Worm (Caenorhabditis elegans) whole organism, midembryonic: Measurements from ENCODE around the gene tag-250.

ENCODE experiments used
- T22C8.4 ChIP-seq: fragments of 200-800 bp; sonication (Bioruptor generic); IDR thresholded peaks from 2 replicates; pipeline ENCODE4 v1.3.6; 2022; ENCODE audit warnings: missing genetic modification characterization, missing compliant biosample characterization
- cog-1 ChIP-seq: sonication (generic microtip); optimal IDR thresholded peaks from 2 replicates; lab custom pipeline; 2016; ENCODE audit warnings: missing genetic modification characterization, missing compliant biosample characterization
- flt-1 ChIP-seq: fragments of 200-800 bp; sonication (Bioruptor generic); IDR thresholded peaks from 2 replicates; pipeline ENCODE4 v1.3.6; 2022; ENCODE audit warnings: missing genetic modification characterization, missing compliant biosample characterization
- klf-2 ChIP-seq: fragments of 200-800 bp; sonication (Bioruptor generic); conservative IDR thresholded peaks from 2 replicates; pipeline ENCODE4 v1.3.6; 2022; ENCODE audit warnings: missing genetic modification reagents, missing genetic modification characterization, missing compliant biosample characterization
- med-1 ChIP-seq: sonication (generic microtip); optimal IDR thresholded peaks from 2 replicates; lab custom pipeline; 2017; ENCODE audit warnings: missing genetic modification characterization, mild to moderate bottlenecking, missing compliant biosample characterization, antibody characterized with exemption, missing genetic modification reagents; ENCODE audit not compliant: insufficient read depth
- ref-1 ChIP-seq: fragments of 200-800 bp; sonication (Bioruptor generic); conservative IDR thresholded peaks from 2 replicates; pipeline ENCODE4 v1.3.6; 2022; ENCODE audit warnings: missing genetic modification reagents, missing genetic modification characterization, missing compliant biosample characterization
- tab-1 ChIP-seq: fragments of 200-800 bp; sonication (Bioruptor generic); IDR thresholded peaks from 2 replicates; pipeline ENCODE4 v1.3.6; 2022; ENCODE audit warnings: missing genetic modification characterization, missing compliant biosample characterization
- ztf-23 ChIP-seq: fragments of 200-800 bp; sonication (Bioruptor generic); IDR thresholded peaks from 2 replicates; pipeline ENCODE4 v1.3.6; 2022; ENCODE audit warnings: missing genetic modification reagents, missing genetic modification characterization, missing compliant biosample characterization
- ztf-29 ChIP-seq: fragments of 200-800 bp; sonication (Bioruptor generic); IDR thresholded peaks from 2 replicates; pipeline ENCODE4 v1.3.6; 2022; ENCODE audit warnings: missing genetic modification reagents, missing genetic modification characterization, missing compliant biosample characterization

Gene tag-250

DNA sequence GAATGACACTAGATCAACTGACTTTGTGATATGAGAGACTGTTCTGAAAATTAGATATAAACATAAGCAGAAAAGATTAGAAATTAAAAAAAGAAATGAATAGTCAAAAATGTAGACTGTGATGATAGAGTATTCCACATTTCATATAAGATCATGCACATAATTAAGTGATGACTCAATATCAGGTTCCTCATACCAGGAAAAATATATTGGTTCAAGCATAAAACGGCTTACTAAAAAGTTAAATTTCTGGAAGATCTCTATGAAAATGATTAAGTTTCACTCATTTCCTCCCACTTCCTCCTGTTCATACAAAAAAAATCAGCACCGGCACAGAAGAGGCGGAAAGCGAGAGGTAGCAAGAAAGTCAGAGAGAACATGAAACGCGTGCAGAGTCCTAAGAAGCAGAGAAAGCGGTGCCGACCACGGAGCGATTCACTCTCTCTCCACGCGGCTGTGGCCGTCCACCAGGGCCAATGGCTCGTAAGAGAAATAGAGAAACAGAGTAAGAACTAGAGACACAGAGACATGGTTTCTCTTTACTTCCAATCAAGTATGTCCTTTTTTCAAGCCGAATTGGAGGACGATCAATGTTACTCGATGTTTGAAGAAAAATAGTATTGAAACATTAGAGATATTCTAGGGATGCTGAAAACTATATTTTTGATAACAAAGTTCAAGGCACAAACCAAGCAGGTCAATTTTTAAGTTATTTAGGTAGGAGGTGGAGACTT, 33.0 kb downstream of the tag-250 start, which contains the start of the genes ZK688.5 and fahd-1:
TSS of gene ZK688.5 (minus strand) at position 51 of the 734 bp plus-strand sequence.
TSS of gene fahd-1 (plus strand) at position 684 of the 734 bp plus-strand sequence.
- TF ChIP-seq flt-1 (GFP tag; lab: Robert Waterston, UW) = no peak
- TF ChIP-seq med-1 (GFP tag; lab: Kevin White, UChicago) = no peak
- TF ChIP-seq ztf-29 (GFP tag; lab: Robert Waterston, UW) = no peak
- TF ChIP-seq tab-1 = no peak
- TF ChIP-seq cog-1 (tag; lab: Kevin White, UChicago) = peak; percentile 10
- TF ChIP-seq ztf-23 (GFP tag; lab: Robert Waterston, UW) = 0 out of 2 replicates have a peak, but pooled peaks have one; percentile 51
- no peak for TF ChIP-seq T22C8.4 (GFP tag; lab: Robert Waterston, UW)
- no peak for TF ChIP-seq klf-2 (GFP tag; lab: Robert Waterston, UW)

- TF ChIP-seq cog-1 (tag; lab: Kevin White, UChicago) (no peak), T22C8.4 (GFP tag; lab: Robert Waterston, UW) (no peak), flt-1 (GFP tag; lab: Robert Waterston, UW) (no peak), ref-1 (no peak)
Measured at ce11 chrIII:7889036-7889435, 35.7 kb downstream of the tag-250 start.

ce11 chrIII:7884863-7885262, 39.9 kb downstream of the tag-250 start, which contains the start of gene ZK688.11:
ZK688.11 (minus strand) TSS chrIII:7884963.
- no peak for TF ChIP-seq T22C8.4 (GFP tag; lab: Robert Waterston, UW)
- TF ChIP-seq ref-1 = no peak
- TF ChIP-seq med-1 (GFP tag; lab: Kevin White, UChicago) = no peak
- no peak for TF ChIP-seq klf-2 (GFP tag; lab: Robert Waterston, UW)

DNA sequence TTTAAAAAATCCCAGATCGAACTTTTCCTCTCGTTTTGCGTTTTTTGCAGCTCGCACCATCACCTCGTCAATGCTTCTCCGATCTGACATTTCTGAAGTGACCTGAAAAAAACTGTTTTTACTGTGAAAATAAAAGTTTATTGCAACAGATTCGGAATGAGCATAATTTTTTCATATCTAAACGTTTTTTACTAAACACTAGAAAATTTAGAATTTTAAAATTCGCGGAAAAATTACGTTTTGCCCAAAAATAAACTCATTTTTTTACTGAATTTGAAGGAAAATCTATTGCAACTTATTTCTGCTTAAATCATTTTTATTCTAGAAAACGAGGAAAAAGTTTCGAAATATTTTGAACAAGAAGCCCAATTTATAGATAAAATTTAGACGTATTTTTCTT, 41.8 kb downstream of the tag-250 start, which contains the start of gene ZK688.9:
TSS of gene ZK688.9 (minus strand) at position 101 of the 400 bp plus-strand sequence.
- TF ChIP-seq cog-1 (tag; lab: Kevin White, UChicago) (no peak), T22C8.4 (GFP tag; lab: Robert Waterston, UW) (no peak), ztf-29 (GFP tag; lab: Robert Waterston, UW) (no peak), flt-1 (GFP tag; lab: Robert Waterston, UW) (no peak), ztf-23 (GFP tag; lab: Robert Waterston, UW) (no peak), ref-1 (no peak), med-1 (GFP tag; lab: Kevin White, UChicago) (no peak), klf-2 (GFP tag; lab: Robert Waterston, UW) (no peak), tab-1 (no peak)

ce11 chrIII:7880132-7880715, 44.5 kb downstream of the tag-250 start:
- TF ChIP-seq ztf-29 (GFP tag; lab: Robert Waterston, UW) = no peak
- no peak for TF ChIP-seq klf-2 (GFP tag; lab: Robert Waterston, UW)

DNA sequence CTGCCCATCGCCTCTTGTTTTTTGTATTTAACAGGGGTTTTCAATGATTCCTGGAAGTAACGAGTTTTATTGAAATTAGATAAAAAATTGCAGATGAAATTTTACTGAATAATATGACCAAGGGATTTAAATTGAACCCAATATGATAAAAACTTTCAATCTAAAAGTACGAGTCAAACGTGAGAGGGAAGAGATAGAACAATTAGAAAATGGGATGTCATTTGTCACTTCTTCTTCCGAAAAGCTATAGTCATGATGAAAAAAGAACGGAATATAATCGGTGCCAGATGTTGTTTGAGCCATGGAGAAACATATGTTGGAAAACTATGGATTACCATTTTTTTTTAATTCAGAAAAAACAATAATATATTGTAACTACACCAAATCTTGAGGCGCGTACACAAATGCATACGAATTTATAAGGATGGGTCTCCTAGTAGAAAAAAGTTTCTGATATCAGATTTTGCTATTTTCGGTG, 45.8 kb downstream of the tag-250 start, which contains the start of gene sup-18:
TSS of gene sup-18 (minus strand) at position 51 of the 478 bp plus-strand sequence.
- no peak for TF ChIP-seq med-1 (GFP tag; lab: Kevin White, UChicago)
- no peak for TF ChIP-seq T22C8.4 (GFP tag; lab: Robert Waterston, UW)

ce11 chrIII:7877090-7877489, 47.6 kb downstream of the tag-250 start:
- TF ChIP-seq T22C8.4 (GFP tag; lab: Robert Waterston, UW) (no peak), cog-1 (tag; lab: Kevin White, UChicago) (no peak), tab-1 (no peak), klf-2 (GFP tag; lab: Robert Waterston, UW) (no peak), ztf-23 (GFP tag; lab: Robert Waterston, UW) (no peak), med-1 (GFP tag; lab: Kevin White, UChicago) (no peak), ref-1 (no peak), ztf-29 (GFP tag; lab: Robert Waterston, UW) (no peak)

ce11 chrIII:7873481-7873880, 51.2 kb downstream of the tag-250 start, which contains the start of gene tyr-1:
tyr-1 (plus strand) TSS chrIII:7873781.
- TF ChIP-seq ztf-29 (GFP tag; lab: Robert Waterston, UW) (no peak), T22C8.4 (GFP tag; lab: Robert Waterston, UW) (no peak), flt-1 (GFP tag; lab: Robert Waterston, UW) (no peak), klf-2 (GFP tag; lab: Robert Waterston, UW) (no peak), ztf-23 (GFP tag; lab: Robert Waterston, UW) (no peak), ref-1 (no peak)

ce11 chrIII:7872776-7873175, 51.9 kb downstream of the tag-250 start:
- TF ChIP-seq T22C8.4 (GFP tag; lab: Robert Waterston, UW) = no peak
- TF ChIP-seq flt-1 (GFP tag; lab: Robert Waterston, UW) = no peak
- no peak for TF ChIP-seq cog-1 (tag; lab: Kevin White, UChicago)
- TF ChIP-seq ref-1 = no peak
- TF ChIP-seq tab-1 = no peak
- TF ChIP-seq ztf-29 (GFP tag; lab: Robert Waterston, UW) = no peak
- TF ChIP-seq med-1 (GFP tag; lab: Kevin White, UChicago) = no peak
- TF ChIP-seq ztf-23 (GFP tag; lab: Robert Waterston, UW) = no peak
- TF ChIP-seq klf-2 (GFP tag; lab: Robert Waterston, UW) = no peak
